Comparison of ENCODE assay signal across 4 fruit fly cellular contexts in the genomic region with DNA sequence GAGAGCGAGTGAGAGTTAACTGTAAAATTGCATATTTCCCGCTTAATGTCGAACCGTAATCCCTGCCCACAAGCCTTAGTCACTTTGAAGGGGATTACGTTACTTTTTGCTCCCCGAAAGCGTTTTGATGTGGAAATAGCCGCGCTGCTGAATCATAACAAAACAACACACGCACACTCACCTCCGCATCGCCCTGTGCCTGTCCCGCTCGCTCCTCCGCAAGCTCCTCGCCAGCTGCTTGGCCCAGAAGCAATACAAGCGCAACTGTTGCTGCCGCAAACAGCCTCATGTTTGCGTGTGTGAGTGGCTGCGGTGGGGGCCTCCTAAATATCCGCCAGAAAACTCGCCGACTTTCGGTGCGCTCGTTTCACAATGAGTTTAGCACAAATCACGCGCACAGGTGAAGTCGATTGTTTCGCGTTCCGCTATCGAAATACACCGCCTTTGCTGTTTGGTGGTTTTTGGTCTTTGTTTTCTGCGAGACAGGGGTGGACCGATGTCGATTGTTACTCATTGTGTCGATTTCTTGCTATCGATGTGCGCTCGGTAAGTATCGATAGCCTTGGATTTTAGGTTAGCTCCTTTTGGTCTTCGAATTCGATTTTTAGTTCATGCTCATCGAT.
TF ChIP-seq lines count a peak whose summit lies in the region.

TSS of gene CtsF (minus strand) at position 503 of the 623 bp plus-strand sequence.

TF ChIP-seq in whole organism, adult, 20 proteins besides CTCF, POLR2A, EP300 and RAD21 (continued from another document):
- TF ChIP-seq pad (GFP tag; optimal IDR thresholded peaks at IDR 0.05; lab: Kevin White, UChicago) (peak; percentile 76), ovo (GFP tag; optimal IDR thresholded peaks at IDR 0.05; lab: Kevin White, UChicago) (peak; percentile 56), Hr96 (GFP tag; optimal IDR thresholded peaks at IDR 0.05; lab: Kevin White, UChicago) (no peak), toe (GFP tag; optimal IDR thresholded peaks at IDR 0.05; lab: Kevin White, UChicago) (no peak)
TF ChIP-seq in whole organism, adult: peak in this region for 12.

TF ChIP-seq in whole organism, embryonic, 481 proteins besides CTCF, POLR2A, EP300 and RAD21 (continued from another document and continues in another):
- TF ChIP-seq Deaf1 (tag; optimal IDR thresholded peaks at IDR 0.05; lab: Kevin White, UChicago) (peak; percentile 16), trem (tag; optimal IDR thresholded peaks at IDR 0.05; lab: Kevin White, UChicago) (peak; percentile 63), CG2712 (tag; optimal IDR thresholded peaks at IDR 0.05; lab: Kevin White, UChicago) (peak; percentile 38), CG2889 (GFP tag; IDR thresholded peaks at IDR 0.05; lab: Robert Waterston, UW) (no peak), sim (GFP tag; IDR thresholded peaks at IDR 0.05; lab: Robert Waterston, UW) (no peak), Blimp-1 (GFP tag; optimal IDR thresholded peaks at IDR 0.05; lab: Kevin White, UChicago) (no peak), H2.0 (GFP tag; IDR thresholded peaks at IDR 0.05; lab: Robert Waterston, UW) (no peak), bab2 (GFP tag; optimal IDR thresholded peaks at IDR 0.05; lab: Kevin White, UChicago) (no peak), bowl (GFP tag; IDR thresholded peaks at IDR 0.05; lab: Robert Waterston, UW) (no peak), ara (GFP tag; IDR thresholded peaks at IDR 0.05; lab: Robert Waterston, UW) (no peak), dysf (GFP tag; IDR thresholded peaks at IDR 0.05; lab: Robert Waterston, UW) (no peak), CG10654 (GFP tag; optimal IDR thresholded peaks at IDR 0.05; lab: Kevin White, UChicago) (no peak), gsb (GFP tag; IDR thresholded peaks at IDR 0.05; lab: Robert Waterston, UW) (no peak), CG1792 (GFP tag; optimal IDR thresholded peaks at IDR 0.05; lab: Kevin White, UChicago) (peak; percentile 12), CG42726 (GFP tag; IDR thresholded peaks at IDR 0.05; lab: Robert Waterston, UW; ENCODE audit: partially characterized antibody) (peak; percentile 98), CG4360 (GFP tag; IDR thresholded peaks at IDR 0.05; lab: Robert Waterston, UW) (peak; percentile 45), chinmo (GFP tag; IDR thresholded peaks at IDR 0.05; lab: Robert Waterston, UW; ENCODE audit: partially characterized antibody) (peak; percentile 97), CG15696 (tag; optimal IDR thresholded peaks at IDR 0.05; lab: Kevin White, UChicago) (no peak), pros (GFP tag; optimal IDR thresholded peaks at IDR 0.05; lab: Kevin White, UChicago) (peak; percentile 22), Lpt (GFP tag; optimal IDR thresholded peaks at IDR 0.05; lab: Kevin White, UChicago) (peak; percentile 33), pzg (GFP tag; optimal IDR thresholded peaks at IDR 0.05; lab: Kevin White, UChicago) (peak; percentile 93), ash1 (GFP tag; optimal IDR thresholded peaks at IDR 0.05; lab: Kevin White, UChicago) (no peak), lbe (GFP tag; optimal IDR thresholded peaks at IDR 0.05; lab: Kevin White, UChicago) (peak; percentile 67), repo (GFP tag; optimal IDR thresholded peaks at IDR 0.05; lab: Kevin White, UChicago) (no peak), Ssrp (tag; optimal IDR thresholded peaks at IDR 0.05; lab: Kevin White, UChicago) (no peak), CG1233 (GFP tag; optimal IDR thresholded peaks at IDR 0.05; lab: Kevin White, UChicago) (peak; percentile 38), CG8478 (optimal IDR thresholded peaks at IDR 0.05; lab: Kevin White, UChicago) (peak; percentile 93), CG9437 (GFP tag; optimal IDR thresholded peaks at IDR 0.05; lab: Kevin White, UChicago) (no peak), zf30C (GFP tag; optimal IDR thresholded peaks at IDR 0.05; lab: Kevin White, UChicago) (no peak), Neu2 (GFP tag; optimal IDR thresholded peaks at IDR 0.05; lab: Kevin White, UChicago; ENCODE audit: borderline replicate concordance) (peak; percentile 99), ind (GFP tag; optimal IDR thresholded peaks at IDR 0.05; lab: Kevin White, UChicago) (no peak), Spps (tag; optimal IDR thresholded peaks at IDR 0.05; lab: Kevin White, UChicago) (no peak), Awh (GFP tag; IDR thresholded peaks at IDR 0.05; lab: Robert Waterston, UW) (no peak), Meics (GFP tag; optimal IDR thresholded peaks at IDR 0.05; lab: Kevin White, UChicago) (no peak), Antp (GFP tag; optimal IDR thresholded peaks at IDR 0.05; lab: Kevin White, UChicago) (peak; percentile 39), CG12104 (GFP tag; optimal IDR thresholded peaks at IDR 0.05; lab: Kevin White, UChicago) (no peak), twi (tag; optimal IDR thresholded peaks at IDR 0.05; lab: Kevin White, UChicago) (no peak), Side (GFP tag; optimal IDR thresholded peaks at IDR 0.05; lab: Kevin White, UChicago) (no peak), CG32772 (GFP tag; IDR thresholded peaks at IDR 0.05; lab: Robert Waterston, UW) (no peak), Mrtf (GFP tag; IDR thresholded peaks at IDR 0.05; lab: Robert Waterston, UW) (0 out of 3 replicates have a peak, but pooled peaks have one; percentile 17), CG6813 (GFP tag; optimal IDR thresholded peaks at IDR 0.05; lab: Kevin White, UChicago) (no peak)

TF ChIP-seq in whole organism, prepupa, 60 proteins besides CTCF, POLR2A, EP300 and RAD21 (continued from another document):
- TF ChIP-seq CG6163 (GFP tag; IDR thresholded peaks at IDR 0.05; lab: Robert Waterston, UW) = no peak
- no peak for TF ChIP-seq net (GFP tag; optimal IDR thresholded peaks at IDR 0.05; lab: Kevin White, UChicago)
- TF ChIP-seq Eip75B (GFP tag; optimal IDR thresholded peaks at IDR 0.05; lab: Kevin White, UChicago) = peak; percentile 27
- TF ChIP-seq dac (GFP tag; optimal IDR thresholded peaks at IDR 0.05; lab: Kevin White, UChicago) = no peak
- peak; percentile 9 for TF ChIP-seq topi (GFP tag; optimal IDR thresholded peaks at IDR 0.05; lab: Kevin White, UChicago)
- TF ChIP-seq ss (GFP tag; optimal IDR thresholded peaks at IDR 0.05; lab: Kevin White, UChicago) = peak; percentile 28 to 63
- TF ChIP-seq CG3919 (GFP tag; optimal IDR thresholded peaks at IDR 0.05; lab: Kevin White, UChicago) = no peak
- no peak for TF ChIP-seq CG11902 (GFP tag; optimal IDR thresholded peaks at IDR 0.05; lab: Kevin White, UChicago)
- peak; percentile 25 for TF ChIP-seq esn (GFP tag; optimal IDR thresholded peaks at IDR 0.05; lab: Kevin White, UChicago)
- no peak for TF ChIP-seq CG10631 (GFP tag; optimal IDR thresholded peaks at IDR 0.05; lab: Kevin White, UChicago)
- no peak for TF ChIP-seq CG4318 (GFP tag; optimal IDR thresholded peaks at IDR 0.05; lab: Kevin White, UChicago)
- no peak for TF ChIP-seq CG16779 (tag; optimal IDR thresholded peaks at IDR 0.05; lab: Kevin White, UChicago)
- TF ChIP-seq Blimp-1 (GFP tag; optimal IDR thresholded peaks at IDR 0.05; lab: Kevin White, UChicago) = peak; percentile 56
- TF ChIP-seq dsx (GFP tag; optimal IDR thresholded peaks at IDR 0.05; lab: Kevin White, UChicago; ENCODE audit: poor library complexity, severe bottlenecking) = peak; percentile 16
- no peak for TF ChIP-seq CG7368 (GFP tag; optimal IDR thresholded peaks at IDR 0.05; lab: Kevin White, UChicago)
- 0 out of 3 replicates have a peak, but pooled peaks have one; percentile 9 for TF ChIP-seq eg (GFP tag; IDR thresholded peaks at IDR 0.05; lab: Robert Waterston, UW)
- no peak for TF ChIP-seq CG8119 (GFP tag; IDR thresholded peaks at IDR 0.05; lab: Robert Waterston, UW)
- no peak for TF ChIP-seq Lpt (GFP tag; optimal IDR thresholded peaks at IDR 0.05; lab: Kevin White, UChicago)
- TF ChIP-seq Smox (GFP tag; optimal IDR thresholded peaks at IDR 0.05; lab: Kevin White, UChicago) = peak; percentile 24
- no peak for TF ChIP-seq CG9139 (GFP tag; optimal IDR thresholded peaks at IDR 0.05; lab: Kevin White, UChicago)
- peak; percentile 32; the same call in 1 of the 2 replicates for TF ChIP-seq CG15336 (GFP tag; IDR thresholded peaks at IDR 0.05; lab: Robert Waterston, UW)
- TF ChIP-seq Hr4 (GFP tag; optimal IDR thresholded peaks at IDR 0.05; lab: Kevin White, UChicago) = no peak
- no peak for TF ChIP-seq Ets21C (GFP tag; optimal IDR thresholded peaks at IDR 0.05; lab: Kevin White, UChicago)
- TF ChIP-seq Met (GFP tag; optimal IDR thresholded peaks at IDR 0.05; lab: Kevin White, UChicago) = peak; percentile 5
- peak; percentile 66 for TF ChIP-seq svp (GFP tag; lab: Kevin White, UChicago)

TF ChIP-seq in whole organism, wandering third instar larva, 38 proteins besides CTCF, POLR2A, EP300 and RAD21 (continued from another document):
- TF ChIP-seq CrebA (GFP tag; optimal IDR thresholded peaks at IDR 0.05; lab: Kevin White, UChicago; ENCODE audit: borderline replicate concordance) (no peak), Myc (optimal IDR thresholded peaks at IDR 0.05; lab: Kevin White, UChicago) (peak; percentile 29), sv (GFP tag; optimal IDR thresholded peaks at IDR 0.05; lab: Kevin White, UChicago) (peak; percentile 13), CG32264 (GFP tag; optimal IDR thresholded peaks at IDR 0.05; lab: Kevin White, UChicago) (no peak), N (GFP tag; optimal IDR thresholded peaks at IDR 0.05; lab: Kevin White, UChicago) (peak; percentile 15), h (GFP tag; optimal IDR thresholded peaks at IDR 0.05; lab: Kevin White, UChicago) (peak; percentile 60), usp (GFP tag; optimal IDR thresholded peaks at IDR 0.05; lab: Kevin White, UChicago) (no peak), psq (GFP tag; optimal IDR thresholded peaks at IDR 0.05; lab: Kevin White, UChicago) (peak; percentile 17), Rel (GFP tag; optimal IDR thresholded peaks at IDR 0.05; lab: Kevin White, UChicago) (no peak), Rel (tag; optimal IDR thresholded peaks at IDR 0.05; lab: Kevin White, UChicago) (peak; percentile 92)
